Worm (Caenorhabditis elegans) whole organism, mixed stage, embryonic: ENCODE measurements around the gene K08H2.7.

Source experiments
- M03D4.4 ChIP-seq: sonication (generic microtip); optimal IDR thresholded peaks from 2 replicates; lab custom pipeline; 2017; ENCODE audit warnings: mild to moderate bottlenecking, missing genetic modification characterization, missing compliant biosample characterization
- bed-3 ChIP-seq: fragments of 200-800 bp; sonication (Bioruptor generic); optimal IDR thresholded peaks from 3 replicates; lab custom pipeline; 2018; ENCODE audit warnings: mild to moderate bottlenecking, missing genetic modification characterization, moderate library complexity, missing compliant biosample characterization
- blmp-1 ChIP-seq: fragments of 150-350 bp; optimal IDR thresholded peaks from 2 replicates; lab custom pipeline; 2014; ENCODE audit warnings: missing biosample characterization, missing genetic modification characterization
- ceh-39 ChIP-seq: fragments of 150-350 bp; optimal IDR thresholded peaks from 2 replicates; lab custom pipeline; 2014; ENCODE audit warnings: missing biosample characterization, missing genetic modification characterization
- ceh-43 ChIP-seq: fragments of 200-800 bp; sonication (Bioruptor generic); optimal IDR thresholded peaks from 2 replicates; lab custom pipeline; 2018; ENCODE audit warnings: mild to moderate bottlenecking, missing genetic modification characterization, moderate library complexity, missing compliant biosample characterization
- ceh-83 ChIP-seq: fragments of 200-800 bp; sonication (Bioruptor generic); optimal IDR thresholded peaks from 2 replicates; lab custom pipeline; 2018; ENCODE audit warnings: mild to moderate bottlenecking, missing genetic modification characterization, missing compliant biosample characterization
- ces-1 ChIP-seq: fragments of 150-350 bp; optimal IDR thresholded peaks from 2 replicates; lab custom pipeline; 2014; ENCODE audit warnings: missing biosample characterization, missing genetic modification reagents, missing genetic modification characterization
- drap-1 ChIP-seq: fragments of 200-800 bp; sonication (Bioruptor generic); optimal IDR thresholded peaks from 3 replicates; lab custom pipeline; 2018; ENCODE audit warnings: mild to moderate bottlenecking, missing genetic modification characterization, missing compliant biosample characterization
- elt-3 ChIP-seq: fragments of 150-350 bp; optimal IDR thresholded peaks from 2 replicates; lab custom pipeline; 2014; ENCODE audit warnings: missing biosample characterization, missing genetic modification characterization
- flh-1 ChIP-seq: fragments of 200-800 bp; sonication (Bioruptor generic); optimal IDR thresholded peaks from 2 replicates; lab custom pipeline; 2018; ENCODE audit warnings: mild to moderate bottlenecking, missing genetic modification characterization, moderate library complexity, missing compliant biosample characterization
- ham-2 ChIP-seq: fragments of 200-800 bp; sonication (Bioruptor generic); optimal IDR thresholded peaks from 2 replicates; lab custom pipeline; 2018; ENCODE audit warnings: mild to moderate bottlenecking, missing genetic modification characterization, missing compliant biosample characterization
- hlh-1 ChIP-seq: fragments of 150-350 bp; optimal IDR thresholded peaks from 2 replicates; lab custom pipeline; 2014; ENCODE audit warnings: missing biosample characterization, missing genetic modification reagents, missing genetic modification characterization
- lin-13 ChIP-seq: fragments of 150-350 bp; optimal IDR thresholded peaks from 2 replicates; lab custom pipeline; 2014; ENCODE audit warnings: missing biosample characterization, missing genetic modification characterization
- lin-32 ChIP-seq: fragments of 200-800 bp; sonication (Bioruptor generic); optimal IDR thresholded peaks from 2 replicates; lab custom pipeline; 2018; ENCODE audit warnings: mild to moderate bottlenecking, missing genetic modification characterization, missing compliant biosample characterization
- mab-5 ChIP-seq: fragments of 150-350 bp; optimal IDR thresholded peaks from 2 replicates; lab custom pipeline; 2014; ENCODE audit warnings: missing biosample characterization, missing genetic modification characterization
- mep-1 ChIP-seq: fragments of 150-350 bp; optimal IDR thresholded peaks from 2 replicates; lab custom pipeline; 2017; ENCODE audit warnings: missing biosample characterization, missing genetic modification reagents, missing genetic modification characterization, inconsistent platforms
- nhr-12 ChIP-seq: fragments of 150-350 bp; optimal IDR thresholded peaks from 2 replicates; lab custom pipeline; 2014; ENCODE audit warnings: missing biosample characterization, missing genetic modification characterization
- nhr-237 ChIP-seq: fragments of 150-350 bp; optimal IDR thresholded peaks from 2 replicates; lab custom pipeline; 2014; ENCODE audit warnings: missing biosample characterization, missing genetic modification characterization
- nhr-28 ChIP-seq: fragments of 150-350 bp; optimal IDR thresholded peaks from 2 replicates; lab custom pipeline; 2014; ENCODE audit warnings: missing biosample characterization, missing genetic modification characterization
- sptf-1 ChIP-seq: sonication (generic microtip); optimal IDR thresholded peaks from 2 replicates; lab custom pipeline; 2017; ENCODE audit warnings: mild to moderate bottlenecking, missing genetic modification characterization, moderate library complexity, missing compliant biosample characterization
- unc-120 ChIP-seq: sonication (generic microtip); optimal IDR thresholded peaks from 2 replicates; lab custom pipeline; 2017; ENCODE audit warnings: missing genetic modification characterization, missing compliant biosample characterization; ENCODE audit not compliant: poor library complexity, severe bottlenecking
- unc-39 ChIP-seq: fragments of 150-350 bp; optimal IDR thresholded peaks from 2 replicates; lab custom pipeline; 2014; ENCODE audit warnings: missing biosample characterization, missing genetic modification characterization
- ztf-11 ChIP-seq: fragments of 150-350 bp; optimal IDR thresholded peaks from 2 replicates; lab custom pipeline; 2014; ENCODE audit warnings: missing biosample characterization, missing genetic modification characterization

The K08H2.7 gene

DNA sequence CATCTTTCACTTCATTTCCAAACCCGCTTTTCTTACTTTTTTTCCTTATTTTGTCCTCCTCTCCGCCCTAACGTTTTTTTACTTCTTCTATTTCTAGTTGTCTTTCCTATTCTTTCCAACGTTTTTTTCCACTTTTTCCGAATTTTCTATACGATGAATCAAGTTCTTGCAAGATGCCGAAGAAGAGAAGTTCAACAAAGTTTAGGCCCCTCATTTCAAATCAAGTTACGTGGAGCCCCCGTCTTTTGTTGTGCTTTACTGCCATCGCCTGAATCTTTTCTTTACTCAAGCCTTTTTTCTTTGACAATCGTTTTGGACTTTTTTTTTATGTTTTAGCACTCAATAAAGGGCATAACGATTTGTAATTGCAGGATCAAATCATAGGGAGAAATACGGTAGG lies 46.8 kb downstream of the K08H2.7 start, which contains the start of gene unc-9:
unc-9 (plus strand) TSS at position 370 of the 400 bp plus-strand sequence.
- TF ChIP-seq drap-1 (GFP tag; lab: Kevin White, UChicago) (no peak), ces-1 (peak; percentile 58), ceh-83 (GFP tag; lab: Kevin White, UChicago) (no peak), nhr-237 (tag; lab: Kevin White, UChicago) (no peak), nhr-28 (tag; lab: Kevin White, UChicago) (no peak), mep-1 (no peak)

- TF ChIP-seq ceh-39 (tag; lab: Kevin White, UChicago) (no peak), mab-5 (no peak), unc-120 (tag; lab: Kevin White, UChicago) (no peak), unc-39 (tag; lab: Kevin White, UChicago) (no peak), M03D4.4 (tag; lab: Kevin White, UChicago) (no peak), lin-32 (no peak), hlh-1 (no peak), ces-1 (no peak), elt-3 (tag; lab: Kevin White, UChicago) (no peak), blmp-1 (tag; lab: Kevin White, UChicago) (no peak), bed-3 (no peak), ztf-11 (no peak), sptf-1 (tag; lab: Kevin White, UChicago) (no peak), nhr-12 (tag; lab: Kevin White, UChicago) (no peak), ceh-43 (GFP tag; lab: Kevin White, UChicago) (no peak), lin-13 (tag; lab: Kevin White, UChicago) (no peak)
Measured at ce11 chrX:13200312-13200711, 47.9 kb downstream of the K08H2.7 start.

DNA sequence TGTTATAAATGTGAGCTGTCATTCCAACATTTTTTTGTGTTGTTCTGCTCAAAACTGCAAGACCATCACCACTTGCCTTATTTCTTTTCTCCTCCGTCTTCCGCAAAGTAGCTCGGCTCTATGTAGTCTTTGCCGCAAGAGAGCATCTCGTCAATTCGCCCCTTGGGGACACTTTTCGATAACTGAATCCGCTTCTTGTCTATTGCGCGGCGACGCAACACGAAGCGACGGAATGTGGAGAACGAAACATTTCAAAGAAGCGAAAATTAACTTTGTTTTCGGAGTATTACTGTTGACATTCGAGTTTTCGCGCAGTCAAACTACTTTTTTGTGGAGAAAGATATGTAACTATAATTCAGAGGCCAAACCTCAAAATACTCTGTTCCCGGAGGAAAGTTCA lies 50.1 kb downstream of the K08H2.7 start:
- no peak for TF ChIP-seq ham-2 (GFP tag; lab: Kevin White, UChicago)
- TF ChIP-seq ces-1 = peak; percentile 79
- TF ChIP-seq ceh-83 (GFP tag; lab: Kevin White, UChicago) = no peak
- TF ChIP-seq flh-1 = no peak
- TF ChIP-seq, all 35 proteins: peak for 1
